Fruit fly (Drosophila melanogaster) S2 (cell line): ENCODE data around the gene CG32425.

Source experiments
- CG8478 ChIP-seq: fragments of >200 bp; optimal IDR thresholded peaks from 2 replicates; lab custom pipeline; 2018
- CTCF ChIP-seq, 2 experiments: fragments of >200 bp; optimal IDR thresholded peaks; 2 replicates each; lab custom pipeline; 2018

DNA sequence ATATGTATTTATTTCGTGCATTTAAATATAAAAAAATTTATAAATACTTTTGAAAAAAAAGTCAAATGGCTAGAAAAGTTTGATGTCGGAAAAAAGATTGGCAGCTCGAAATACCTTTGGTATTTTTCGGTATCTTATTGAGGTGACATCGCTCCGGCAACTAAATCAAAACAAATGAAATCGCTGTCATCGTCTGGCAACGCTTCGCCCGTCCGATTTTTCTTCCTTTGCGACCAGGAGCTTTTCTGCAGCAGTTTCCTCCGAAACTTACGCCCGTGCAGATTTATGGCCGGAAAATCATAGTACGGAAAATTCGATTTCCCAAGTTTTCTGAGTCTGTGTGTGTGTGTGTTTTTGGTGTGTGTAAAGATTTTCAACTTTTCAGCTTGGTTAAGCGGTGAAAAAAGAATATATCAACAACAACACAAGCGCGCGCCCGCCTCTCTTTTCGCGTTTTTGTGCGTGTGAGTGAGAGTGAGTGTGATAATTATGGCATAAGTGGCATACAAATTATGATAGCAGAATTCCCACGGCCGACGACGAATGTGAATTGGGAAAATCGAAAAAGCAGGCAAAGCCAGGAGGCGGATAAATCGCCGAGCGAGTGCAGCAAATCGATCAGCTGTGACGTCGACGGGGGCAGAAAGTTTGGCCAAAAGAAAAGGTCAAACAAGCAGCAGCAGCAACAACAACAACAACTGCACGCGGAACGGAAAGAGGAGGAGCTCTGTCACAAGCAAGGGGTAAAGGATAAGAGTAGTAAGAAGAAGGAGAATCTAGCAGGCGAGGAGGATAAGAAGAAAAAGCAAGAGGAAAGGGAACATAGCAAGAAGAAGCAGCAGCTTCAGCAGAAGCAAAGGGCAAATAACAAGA is at the start of gene CG32425:
- TF ChIP-seq CG8478 (lab: Kevin White, UChicago) (no peak), CTCF (optimal IDR thresholded peaks at IDR 0.05; lab: Kevin White, UChicago) (peak; percentile 14 to 39)
